Fruit fly (Drosophila melanogaster): ENCODE measurements around the gene rempA.

dm6 chr2L:563769-564550 is 3.9 kb upstream of the rempA start, which contains the start of the genes uncNacbeta and CG2794:
- no peak for TF ChIP-seq Hr78 (GFP tag; optimal IDR thresholded peaks at IDR 0.05)
- no peak for TF ChIP-seq Vsx2 (GFP tag; optimal IDR thresholded peaks at IDR 0.05; ENCODE audit: partially characterized antibody)
